Fruit fly (Drosophila melanogaster) whole organism, wandering third instar larva: Measurements from ENCODE around the gene Jon65Aiv.

Source experiments
- Dfd ChIP-seq: fragments of >200 bp; optimal IDR thresholded peaks from 2 replicates; lab custom pipeline; 2017; ENCODE audit warnings: missing biosample characterization, missing genetic modification characterization
- Hnf4 ChIP-seq: fragments of 200-800 bp; sonication (Bioruptor generic); optimal IDR thresholded peaks from 2 replicates; lab custom pipeline; 2016; ENCODE audit warnings: missing biosample characterization, mild to moderate bottlenecking, missing genetic modification characterization

dm6 chr3L:6062860-6063607, 24.1 kb downstream of the Jon65Aiv start, which contains the start of gene CG10472:
- TF ChIP-seq Hnf4 (no peak), Dfd (no peak)
